Worm (Caenorhabditis elegans) whole organism, young adult: Measurements from ENCODE around the gene mrps-18B.

ENCODE experiments used
- B0019.2 ChIP-seq: fragments of 200-800 bp; sonication (Bioruptor generic); conservative IDR thresholded peaks from 2 replicates; pipeline ENCODE4 v1.3.6; 2022; ENCODE audit warnings: missing genetic modification reagents, missing genetic modification characterization, missing compliant biosample characterization
- B0261.1 ChIP-seq: sonication (generic microtip); optimal IDR thresholded peaks from 2 replicates; lab custom pipeline; 2016; ENCODE audit warnings: mild to moderate bottlenecking, missing genetic modification characterization, moderate library complexity, missing compliant biosample characterization
- B0336.3 ChIP-seq: fragments of 200-800 bp; sonication (Bioruptor generic); IDR thresholded peaks from 2 replicates; pipeline ENCODE4 v1.3.6; 2022; ENCODE audit warnings: missing genetic modification characterization, missing compliant biosample characterization
- C06A6.2 ChIP-seq: fragments of 200-800 bp; sonication (Bioruptor generic); conservative IDR thresholded peaks from 2 replicates; pipeline ENCODE4 v1.3.6; 2022; ENCODE audit warnings: missing genetic modification characterization, missing compliant biosample characterization
- F10E7.11 ChIP-seq: sonication (generic microtip); optimal IDR thresholded peaks from 2 replicates; lab custom pipeline; 2017; ENCODE audit warnings: mild to moderate bottlenecking, missing genetic modification characterization, moderate library complexity, missing compliant biosample characterization
- F22D6.2 ChIP-seq: sonication (generic microtip); optimal IDR thresholded peaks from 2 replicates; lab custom pipeline; 2016; ENCODE audit warnings: mild to moderate bottlenecking, missing genetic modification characterization, missing compliant biosample characterization
- F23B12.7 ChIP-seq: sonication (generic microtip); optimal IDR thresholded peaks from 2 replicates; lab custom pipeline; 2017; ENCODE audit warnings: missing genetic modification characterization, mild to moderate bottlenecking, missing compliant biosample characterization, antibody characterized with exemption, moderate library complexity; ENCODE audit not compliant: insufficient read depth
- F37B4.10 ChIP-seq: fragments of 200-800 bp; sonication (Bioruptor generic); IDR thresholded peaks from 2 replicates; pipeline ENCODE4 v1.3.6; 2022; ENCODE audit warnings: missing genetic modification characterization, missing compliant biosample characterization
- F39B2.1 ChIP-seq: fragments of 200-800 bp; sonication (Bioruptor generic); IDR thresholded peaks from 2 replicates; pipeline ENCODE4 v1.3.6; 2022; ENCODE audit warnings: missing genetic modification reagents, missing genetic modification characterization, missing compliant biosample characterization
- F52B5.7 ChIP-seq: sonication (generic microtip); optimal IDR thresholded peaks from 2 replicates; lab custom pipeline; 2016; ENCODE audit warnings: mild to moderate bottlenecking, missing genetic modification characterization, missing compliant biosample characterization
- K11D2.4 ChIP-seq: fragments of 200-800 bp; sonication (Bioruptor generic); IDR thresholded peaks from 2 replicates; pipeline ENCODE4 v1.3.6; 2022; ENCODE audit warnings: missing genetic modification reagents, missing genetic modification characterization, missing compliant biosample characterization
- T07F8.4 ChIP-seq: sonication (generic microtip); optimal IDR thresholded peaks from 2 replicates; lab custom pipeline; 2016; ENCODE audit warnings: mild to moderate bottlenecking, missing genetic modification characterization, moderate library complexity, missing compliant biosample characterization
- Y53G8AR.9 ChIP-seq: fragments of 200-800 bp; sonication (Bioruptor generic); conservative IDR thresholded peaks from 2 replicates; pipeline ENCODE4 v1.3.6; 2022; ENCODE audit warnings: missing genetic modification reagents, missing genetic modification characterization, missing compliant biosample characterization
- ZK185.1 ChIP-seq: sonication (generic microtip); optimal IDR thresholded peaks from 2 replicates; lab custom pipeline; 2016; ENCODE audit warnings: mild to moderate bottlenecking, missing genetic modification characterization, missing compliant biosample characterization; ENCODE audit not compliant: poor library complexity, severe bottlenecking
- akir-1 ChIP-seq: fragments of 200-800 bp; sonication (Bioruptor generic); optimal IDR thresholded peaks from 2 replicates; lab custom pipeline; 2018; ENCODE audit warnings: mild to moderate bottlenecking, missing genetic modification characterization, moderate library complexity, missing compliant biosample characterization
- cebp-1 ChIP-seq, 2 experiments: fragments of 200-800 bp in 1 of 2; sonication (Bioruptor generic) in 1 of 2; sonication (generic microtip) in 1 of 2; IDR thresholded peaks in 1 of 2; optimal IDR thresholded peaks in 1 of 2; 2 replicates each; pipeline versions ENCODE4 v1.3.6 to Lab custom; 2017 to 2022; ENCODE audit warnings: missing compliant biosample characterization in 2 of 2, missing genetic modification characterization in 2 of 2, mild to moderate bottlenecking in 1 of 2, missing genetic modification reagents in 1 of 2, moderate library complexity in 1 of 2
- ceh-40 ChIP-seq: fragments of 200-800 bp; sonication (Bioruptor generic); IDR thresholded peaks from 2 replicates; pipeline ENCODE4 v1.3.6; 2022; ENCODE audit warnings: missing genetic modification characterization, missing compliant biosample characterization
- ceh-79 ChIP-seq: sonication (generic microtip); optimal IDR thresholded peaks from 2 replicates; lab custom pipeline; 2017; ENCODE audit warnings: mild to moderate bottlenecking, missing genetic modification characterization, missing compliant biosample characterization
- die-1 ChIP-seq: sonication (generic microtip); optimal IDR thresholded peaks from 2 replicates; lab custom pipeline; 2016; ENCODE audit warnings: missing genotype, mild to moderate bottlenecking, missing genetic modification characterization, missing compliant biosample characterization
- dox-1 ChIP-seq: fragments of 200-800 bp; sonication (Bioruptor generic); IDR thresholded peaks from 2 replicates; pipeline ENCODE4 v1.3.6; 2022; ENCODE audit warnings: missing genetic modification reagents, missing genetic modification characterization, missing compliant biosample characterization
- egl-18 ChIP-seq: fragments of 200-800 bp; sonication (Bioruptor generic); IDR thresholded peaks from 2 replicates; pipeline ENCODE4 v1.3.6; 2022; ENCODE audit warnings: missing genetic modification reagents, missing genetic modification characterization, missing compliant biosample characterization
- ets-4 ChIP-seq: fragments of 200-800 bp; sonication (Bioruptor generic); optimal IDR thresholded peaks from 2 replicates; lab custom pipeline; 2018; ENCODE audit warnings: mild to moderate bottlenecking, missing genetic modification characterization, missing compliant biosample characterization
- gei-17 ChIP-seq: fragments of 200-800 bp; sonication (Bioruptor generic); optimal IDR thresholded peaks from 2 replicates; lab custom pipeline; 2018; ENCODE audit warnings: mild to moderate bottlenecking, missing genetic modification characterization, missing compliant biosample characterization
- hlh-26 ChIP-seq: fragments of 200-800 bp; sonication (Bioruptor generic); conservative IDR thresholded peaks from 2 replicates; pipeline ENCODE4 v1.3.6; 2022; ENCODE audit warnings: missing genetic modification reagents, missing genetic modification characterization, missing compliant biosample characterization
- hsf-1 ChIP-seq: fragments of 200-800 bp; sonication (Bioruptor generic); IDR thresholded peaks from 2 replicates; pipeline ENCODE4 v1.3.6; 2022; ENCODE audit warnings: missing genetic modification reagents, missing genetic modification characterization, missing compliant biosample characterization
- lag-1 ChIP-seq: fragments of 200-800 bp; sonication (Bioruptor generic); IDR thresholded peaks from 2 replicates; pipeline ENCODE4 v1.3.6; 2022; ENCODE audit warnings: missing genetic modification reagents, missing genetic modification characterization, missing compliant biosample characterization
- lin-35 ChIP-seq, 3 experiments: fragments of 150-350 bp in 2 of 3; sonication (generic microtip) in 1 of 3; optimal IDR thresholded peaks; 2 replicates each; lab custom pipeline; 2014 to 2018; ENCODE audit warnings: missing biosample characterization in 3 of 3, missing genetic modification characterization in 3 of 3, missing genetic modification reagents in 3 of 3
- lsl-1 ChIP-seq: fragments of 200-800 bp; sonication (Bioruptor generic); optimal IDR thresholded peaks from 2 replicates; lab custom pipeline; 2018; ENCODE audit warnings: mild to moderate bottlenecking, missing genetic modification characterization, moderate library complexity, missing compliant biosample characterization
- lsy-27 ChIP-seq: sonication (generic microtip); optimal IDR thresholded peaks from 2 replicates; lab custom pipeline; 2017; ENCODE audit warnings: missing genetic modification characterization, mild to moderate bottlenecking, missing compliant biosample characterization, antibody characterized with exemption, missing genotype, borderline replicate concordance; ENCODE audit not compliant: insufficient read depth
- madf-8 ChIP-seq: fragments of 200-800 bp; sonication (Bioruptor generic); conservative IDR thresholded peaks from 2 replicates; pipeline ENCODE4 v1.3.6; 2022; ENCODE audit warnings: missing genetic modification reagents, missing genetic modification characterization, missing compliant biosample characterization
- mcd-1 ChIP-seq: fragments of 200-800 bp; sonication (Bioruptor generic); IDR thresholded peaks from 2 replicates; pipeline ENCODE4 v1.3.6; 2022; ENCODE audit warnings: missing genetic modification reagents, missing genetic modification characterization, missing compliant biosample characterization
- mxl-1 ChIP-seq: sonication (generic microtip); optimal IDR thresholded peaks from 2 replicates; lab custom pipeline; 2016; ENCODE audit warnings: missing genetic modification characterization, missing compliant biosample characterization
- nhr-120 ChIP-seq: fragments of 200-800 bp; sonication (Bioruptor generic); IDR thresholded peaks from 2 replicates; pipeline ENCODE4 v1.3.6; 2022; ENCODE audit warnings: missing genetic modification characterization, missing compliant biosample characterization
- nhr-179 ChIP-seq: sonication (generic microtip); optimal IDR thresholded peaks from 2 replicates; lab custom pipeline; 2016; ENCODE audit warnings: mild to moderate bottlenecking, missing genetic modification characterization, missing compliant biosample characterization
- nhr-80 ChIP-seq: sonication (generic microtip); optimal IDR thresholded peaks from 2 replicates; lab custom pipeline; 2016; ENCODE audit warnings: missing genetic modification characterization, missing compliant biosample characterization
- repo-1 ChIP-seq: sonication (generic microtip); optimal IDR thresholded peaks from 2 replicates; lab custom pipeline; 2017; ENCODE audit warnings: mild to moderate bottlenecking, missing genetic modification characterization, missing compliant biosample characterization
- rpc-1 ChIP-seq, 2 experiments: fragments of 150-350 bp in 1 of 2; sonication (generic microtip) in 1 of 2; optimal IDR thresholded peaks; 2 replicates each; lab custom pipeline; 2014 to 2018; ENCODE audit warnings: missing biosample characterization in 1 of 2, missing genetic modification characterization in 1 of 2, missing genetic modification reagents in 1 of 2, missing genotype in 1 of 2
- unc-130 ChIP-seq: sonication (generic microtip); optimal IDR thresholded peaks from 2 replicates; lab custom pipeline; 2016; ENCODE audit warnings: missing genetic modification reagents, missing genetic modification characterization, missing compliant biosample characterization
- unc-62 ChIP-seq: fragments of 150-350 bp; optimal IDR thresholded peaks from 2 replicates; lab custom pipeline; 2014; ENCODE audit warnings: missing biosample characterization, missing genetic modification reagents, missing genetic modification characterization
- zfh-2 ChIP-seq: fragments of 200-800 bp; sonication (Bioruptor generic); conservative IDR thresholded peaks from 2 replicates; pipeline ENCODE4 v1.3.6; 2022; ENCODE audit warnings: missing genetic modification reagents, missing genetic modification characterization, missing compliant biosample characterization
- ztf-22 ChIP-seq: fragments of 200-800 bp; sonication (Bioruptor generic); optimal IDR thresholded peaks from 2 replicates; lab custom pipeline; 2018; ENCODE audit warnings: mild to moderate bottlenecking, missing genetic modification characterization, moderate library complexity, missing compliant biosample characterization
- ztf-28 ChIP-seq: fragments of 200-800 bp; sonication (Bioruptor generic); IDR thresholded peaks from 2 replicates; pipeline ENCODE4 v1.3.6; 2022; ENCODE audit warnings: missing genetic modification reagents, missing genetic modification characterization, missing compliant biosample characterization
- ztf-3 ChIP-seq: fragments of 200-800 bp; sonication (Bioruptor generic); optimal IDR thresholded peaks from 2 replicates; lab custom pipeline; 2018; ENCODE audit warnings: mild to moderate bottlenecking, missing genetic modification characterization, missing compliant biosample characterization

The mrps-18B gene

DNA sequence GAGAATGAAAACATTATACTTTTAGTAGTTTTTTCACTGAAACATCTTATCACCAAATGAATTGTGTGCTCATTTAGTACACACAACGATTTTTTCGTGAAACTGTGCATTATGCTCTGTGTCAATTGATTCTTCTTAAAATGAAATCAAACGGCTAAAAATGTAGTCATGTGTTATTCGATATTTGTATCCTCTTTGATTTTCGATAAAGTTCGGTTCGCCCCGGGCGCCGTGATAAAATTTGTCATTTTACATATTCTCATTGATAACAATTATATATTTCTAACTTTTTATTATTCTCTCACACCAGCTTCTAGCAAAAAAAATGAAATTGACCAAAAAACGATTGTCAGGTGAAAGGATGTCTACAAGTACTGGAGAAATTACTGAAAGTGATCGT lies 10.8 kb upstream of the mrps-18B start, which contains the start of gene ctg-2:
Gene ctg-2, plus strand, starts transcription at position 326 of the 400 bp plus-strand sequence.
- no peak for TF ChIP-seq lsl-1 (GFP tag; lab: Kevin White, UChicago)
- peak; percentile 78 for TF ChIP-seq nhr-80 (tag; lab: Kevin White, UChicago)
- no peak for TF ChIP-seq lin-35 (GFP tag; optimal IDR thresholded peaks at IDR 0.05; lab: Kevin White, UChicago)

DNA sequence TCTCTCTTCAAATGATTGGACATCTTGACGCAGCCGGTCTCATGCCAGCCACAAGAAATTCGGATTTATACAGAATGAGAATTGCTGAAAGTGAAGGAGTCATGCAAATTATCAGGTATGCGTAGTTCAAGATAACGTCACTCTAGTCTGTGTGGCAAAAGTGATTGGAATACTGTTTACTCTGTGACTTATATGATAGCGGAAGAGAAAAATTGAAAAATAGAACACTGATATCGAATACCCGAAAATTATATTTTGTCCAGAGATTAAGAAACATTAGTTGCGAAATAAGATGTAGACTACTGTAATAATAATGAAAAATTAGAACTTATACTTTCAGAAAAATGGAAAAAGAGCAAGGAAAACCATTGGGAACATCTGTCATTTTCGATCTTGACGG lies 10.0 kb upstream of the mrps-18B start:
- TF ChIP-seq nhr-80 (tag; lab: Kevin White, UChicago) (peak; percentile 56), cebp-1 (GFP tag; IDR thresholded peaks at IDR 0.05; lab: Robert Waterston, UW) (no peak), cebp-1 (tag; optimal IDR thresholded peaks at IDR 0.05; lab: Kevin White, UChicago) (peak; percentile 59), F22D6.2 (tag; lab: Kevin White, UChicago) (no peak)
- TF ChIP-seq, all 124 proteins: peak for 2

DNA sequence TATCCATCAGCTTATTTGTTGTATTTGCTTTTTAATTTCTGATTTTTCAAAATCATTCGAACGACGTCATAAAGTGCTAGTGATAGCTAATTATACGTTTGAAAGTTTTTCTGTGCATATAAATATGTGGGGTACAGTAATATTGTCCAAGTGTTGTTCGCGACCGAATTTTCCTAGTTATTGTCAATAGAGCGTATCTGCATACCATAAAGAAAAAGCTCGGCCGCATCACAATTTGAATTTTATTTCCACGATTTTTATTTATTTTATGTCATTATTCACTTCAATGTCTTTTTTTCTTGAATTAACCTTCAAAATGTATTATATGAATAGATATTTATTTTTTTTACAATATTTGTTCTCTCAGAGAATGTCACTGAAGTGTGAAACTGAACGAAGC lies 8.7 kb upstream of the mrps-18B start, which contains the start of gene rnh-2:
Gene rnh-2, plus strand, starts transcription at position 368 of the 400 bp plus-strand sequence.
- TF ChIP-seq unc-130 (GFP tag; lab: Kevin White, UChicago): peak; percentile 88
- no peak for TF ChIP-seq T07F8.4 (tag; lab: Kevin White, UChicago)
- peak; percentile 84 for TF ChIP-seq ZK185.1 (tag; lab: Kevin White, UChicago)
- 0 out of 2 replicates have a peak, but pooled peaks have one; percentile 37 for TF ChIP-seq ztf-28 (GFP tag; lab: Robert Waterston, UW)
- no peak for TF ChIP-seq gei-17 (GFP tag; lab: Kevin White, UChicago)
- TF ChIP-seq B0336.3 (GFP tag; lab: Robert Waterston, UW): no peak
- TF ChIP-seq nhr-179 (tag; lab: Kevin White, UChicago): no peak
- TF ChIP-seq rpc-1 (optimal IDR thresholded peaks at IDR 0.05; lab: Kevin White, UChicago): no peak
- no peak for TF ChIP-seq rpc-1 (tag; optimal IDR thresholded peaks at IDR 0.05; lab: Kevin White, UChicago)
- no peak for TF ChIP-seq hlh-26 (GFP tag; lab: Robert Waterston, UW)
- peak; percentile 70; the same call in 1 of the 2 replicates for TF ChIP-seq B0019.2
- TF ChIP-seq B0261.1: no peak
- TF ChIP-seq dox-1 (GFP tag; lab: Robert Waterston, UW): peak; percentile 84
- no peak for TF ChIP-seq repo-1
- TF ChIP-seq K11D2.4 (GFP tag; lab: Robert Waterston, UW): 0 out of 2 replicates have a peak, but pooled peaks have one; percentile 23
- no peak for TF ChIP-seq zfh-2 (GFP tag; lab: Robert Waterston, UW)
- no peak for TF ChIP-seq lsy-27
- no peak for TF ChIP-seq F10E7.11 (tag; lab: Kevin White, UChicago)
- no peak for TF ChIP-seq F52B5.7 (tag; lab: Kevin White, UChicago)
- no peak for TF ChIP-seq unc-62 (GFP tag; lab: Kevin White, UChicago)
- TF ChIP-seq ceh-40 (GFP tag; lab: Robert Waterston, UW): peak; percentile 64; the same call in 1 of the 2 replicates
- no peak for TF ChIP-seq ets-4 (GFP tag; lab: Kevin White, UChicago)
- no peak for TF ChIP-seq ceh-79 (tag; lab: Kevin White, UChicago)
- no peak for TF ChIP-seq C06A6.2
- no peak for TF ChIP-seq F37B4.10 (GFP tag; lab: Robert Waterston, UW)
- TF ChIP-seq hsf-1: no peak
- TF ChIP-seq akir-1 (GFP tag; lab: Kevin White, UChicago): no peak
- TF ChIP-seq mcd-1 (GFP tag; lab: Robert Waterston, UW): peak; percentile 94
- TF ChIP-seq F39B2.1: no peak
- TF ChIP-seq ztf-22 (GFP tag; lab: Kevin White, UChicago): no peak
- no peak for TF ChIP-seq Y53G8AR.9 (GFP tag; lab: Robert Waterston, UW)
- TF ChIP-seq nhr-80 (tag; lab: Kevin White, UChicago): peak; percentile 55
- TF ChIP-seq mxl-1 (tag; lab: Kevin White, UChicago): no peak
- no peak for TF ChIP-seq die-1
- TF ChIP-seq egl-18: no peak
- peak; percentile 80 for TF ChIP-seq madf-8 (GFP tag; lab: Robert Waterston, UW)
- no peak for TF ChIP-seq ztf-3 (GFP tag; lab: Kevin White, UChicago)
- TF ChIP-seq nhr-120 (GFP tag; lab: Robert Waterston, UW): no peak
- TF ChIP-seq lag-1 (GFP tag; lab: Robert Waterston, UW): no peak
- no peak for TF ChIP-seq cebp-1 (GFP tag; IDR thresholded peaks at IDR 0.05; lab: Robert Waterston, UW)
- TF ChIP-seq cebp-1 (tag; optimal IDR thresholded peaks at IDR 0.05; lab: Kevin White, UChicago): peak; percentile 50
- peak; percentile 74 for TF ChIP-seq F23B12.7
